Worm (Caenorhabditis elegans) whole organism, young adult: ENCODE data around the gene mfsd-10.

Experiments used
- K12H6.12 ChIP-seq: fragments of 200-800 bp; sonication (Bioruptor generic); optimal IDR thresholded peaks from 2 replicates; lab custom pipeline; 2018; ENCODE audit warnings: mild to moderate bottlenecking, missing genetic modification characterization, missing compliant biosample characterization
- egl-18 ChIP-seq: fragments of 200-800 bp; sonication (Bioruptor generic); IDR thresholded peaks from 2 replicates; pipeline ENCODE4 v1.3.6; 2022; ENCODE audit warnings: missing genetic modification reagents, missing genetic modification characterization, missing compliant biosample characterization
- hmg-20 ChIP-seq: fragments of 200-800 bp; sonication (Bioruptor generic); IDR thresholded peaks from 2 replicates; pipeline ENCODE4 v1.3.6; 2022; ENCODE audit warnings: missing genetic modification reagents, missing genetic modification characterization, missing compliant biosample characterization
- mes-4 ChIP-seq: sonication (generic microtip); optimal IDR thresholded peaks from 2 replicates; lab custom pipeline; 2016; ENCODE audit warnings: missing genotype, missing genetic modification characterization, missing compliant biosample characterization
- nfya-1 ChIP-seq: sonication (generic microtip); optimal IDR thresholded peaks from 2 replicates; lab custom pipeline; 2017; ENCODE audit warnings: antibody characterized with exemption, missing compliant biosample characterization, missing genetic modification characterization, borderline replicate concordance; ENCODE audit not compliant: insufficient read depth
- sea-2 ChIP-seq: fragments of 200-800 bp; sonication (Bioruptor generic); IDR thresholded peaks from 2 replicates; pipeline ENCODE4 v1.3.6; 2022; ENCODE audit warnings: missing genetic modification characterization, missing compliant biosample characterization
- unc-62 ChIP-seq: fragments of 150-350 bp; optimal IDR thresholded peaks from 2 replicates; lab custom pipeline; 2014; ENCODE audit warnings: missing biosample characterization, missing genetic modification reagents, missing genetic modification characterization

DNA sequence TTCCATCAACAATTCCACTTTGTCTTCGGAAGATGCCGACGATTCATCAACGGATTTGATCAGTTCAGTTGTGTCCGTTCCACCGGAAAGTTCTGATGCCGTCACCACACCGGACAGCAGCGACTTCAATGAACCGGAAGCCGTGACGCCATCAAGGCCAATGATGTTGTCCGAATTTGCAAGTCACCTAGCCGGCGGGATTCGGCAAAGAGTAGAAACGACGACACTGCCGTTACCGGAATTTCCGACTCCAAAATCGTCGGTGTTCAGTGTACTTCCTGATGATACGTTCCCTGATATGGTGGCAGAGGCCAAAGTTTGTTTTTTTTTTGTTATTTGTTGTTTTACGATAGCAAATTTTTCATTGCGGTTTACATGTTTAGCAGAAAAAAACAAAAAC, 5.0 kb downstream of the mfsd-10 start:
- no peak for TF ChIP-seq sea-2 (GFP tag; lab: Robert Waterston, UW)
- TF ChIP-seq unc-62: no peak
- no peak for TF ChIP-seq hmg-20 (GFP tag; lab: Robert Waterston, UW)
- no peak for TF ChIP-seq egl-18
- TF ChIP-seq nfya-1 (tag; lab: Kevin White, UChicago): no peak
- TF ChIP-seq K12H6.12 (tag; lab: Kevin White, UChicago): no peak
- no peak for TF ChIP-seq mes-4 (tag; lab: Kevin White, UChicago)
